Worm (Caenorhabditis elegans) whole organism, L1 larva: Measurements from ENCODE around the gene F26G1.11.
A peak's percentile ranks its signal among the peaks of the same experiment; 100 is the strongest.

ENCODE experiments used
- C16A3.4 ChIP-seq: fragments of 150-350 bp; optimal IDR thresholded peaks from 2 replicates; lab custom pipeline; 2014; ENCODE audit warnings: missing biosample characterization, missing genetic modification characterization
- C34B4.2 ChIP-seq: sonication (generic microtip); optimal IDR thresholded peaks from 2 replicates; lab custom pipeline; 2017; ENCODE audit warnings: mild to moderate bottlenecking, missing genetic modification characterization, missing compliant biosample characterization
- F16B12.6 ChIP-seq: fragments of 150-350 bp; optimal IDR thresholded peaks from 2 replicates; lab custom pipeline; 2014; ENCODE audit warnings: missing biosample characterization, missing genetic modification characterization
- blmp-1 ChIP-seq: fragments of 150-350 bp; optimal IDR thresholded peaks from 2 replicates; lab custom pipeline; 2014; ENCODE audit warnings: missing biosample characterization, missing genetic modification characterization
- ceh-8 ChIP-seq: fragments of 200-800 bp; sonication (Bioruptor generic); optimal IDR thresholded peaks from 2 replicates; lab custom pipeline; 2018; ENCODE audit warnings: mild to moderate bottlenecking, missing genetic modification characterization, moderate library complexity, missing compliant biosample characterization
- ceh-88 ChIP-seq: fragments of 200-800 bp; sonication (Bioruptor generic); IDR thresholded peaks from 2 replicates; pipeline ENCODE4 v1.3.6; 2022; ENCODE audit warnings: missing genetic modification characterization, missing compliant biosample characterization
- ces-1 ChIP-seq: fragments of 150-350 bp; optimal IDR thresholded peaks from 2 replicates; lab custom pipeline; 2014; ENCODE audit warnings: missing biosample characterization, missing genetic modification reagents, missing genetic modification characterization
- dpl-1 ChIP-seq, 3 experiments: fragments of 150-350 bp in 2 of 3; sonication (generic microtip) in 1 of 3; optimal IDR thresholded peaks; 2 replicates each; lab custom pipeline; 2014 to 2017; ENCODE audit warnings: missing biosample characterization in 3 of 3, missing genetic modification characterization in 3 of 3, missing genetic modification reagents in 3 of 3
- efl-1 ChIP-seq, 4 experiments: fragments of 150-350 bp; optimal IDR thresholded peaks in 3 of 4; peaks in 1 of 4; 1 replicate in 1 of 4; 2 replicates in 3 of 4; lab custom pipeline; 2014; ENCODE audit warnings: missing biosample characterization in 2 of 4, missing genetic modification characterization in 2 of 4, missing genetic modification reagents in 2 of 4
- efl-3 ChIP-seq: fragments of 200-800 bp; sonication (Bioruptor generic); optimal IDR thresholded peaks from 2 replicates; lab custom pipeline; 2018; ENCODE audit warnings: mild to moderate bottlenecking, missing genetic modification characterization, missing compliant biosample characterization
- egl-27 ChIP-seq, 2 experiments: fragments of 150-350 bp in 1 of 2; sonication (generic microtip); optimal IDR thresholded peaks; 3 replicates each; lab custom pipeline; 2017 to 2018; ENCODE audit warnings: missing biosample characterization in 2 of 2, missing genetic modification characterization in 2 of 2, missing genetic modification reagents in 2 of 2
- elt-3 ChIP-seq, 6 experiments: fragments of 150-350 bp in 1 of 6; sonication (generic microtip); optimal IDR thresholded peaks; 2 replicates each; lab custom pipeline; 2017 to 2018; ENCODE audit warnings: missing biosample characterization in 6 of 6, missing genetic modification characterization in 6 of 6, inconsistent platforms in 1 of 6
- fkh-4 ChIP-seq: sonication (generic microtip); optimal IDR thresholded peaks from 2 replicates; lab custom pipeline; 2016; ENCODE audit warnings: missing compliant biosample characterization, missing genetic modification characterization, borderline replicate concordance
- fkh-8 ChIP-seq: sonication (generic microtip); optimal IDR thresholded peaks from 2 replicates; lab custom pipeline; 2016; ENCODE audit warnings: mild to moderate bottlenecking, missing genetic modification characterization, missing compliant biosample characterization
- fos-1 ChIP-seq: fragments of 150-350 bp; optimal IDR thresholded peaks from 2 replicates; lab custom pipeline; 2014; ENCODE audit warnings: missing biosample characterization, missing genetic modification characterization
- grh-1 ChIP-seq: fragments of 200-800 bp; sonication (Bioruptor generic); IDR thresholded peaks from 2 replicates; pipeline ENCODE4 v1.3.6; 2022; ENCODE audit warnings: missing genetic modification reagents, missing genetic modification characterization, missing compliant biosample characterization
- isw-1 ChIP-seq: fragments of 200-800 bp; sonication (Bioruptor generic); IDR thresholded peaks from 2 replicates; pipeline ENCODE4 v1.3.6; 2022; ENCODE audit warnings: missing genetic modification characterization, missing compliant biosample characterization
- jun-1 ChIP-seq: fragments of 150-350 bp; optimal IDR thresholded peaks from 2 replicates; lab custom pipeline; 2014; ENCODE audit warnings: missing biosample characterization, missing genetic modification reagents, missing genetic modification characterization
- lin-13 ChIP-seq: fragments of 150-350 bp; optimal IDR thresholded peaks from 2 replicates; lab custom pipeline; 2014; ENCODE audit warnings: missing biosample characterization, missing genetic modification reagents, missing genetic modification characterization
- lin-14 ChIP-seq: fragments of 200-800 bp; sonication (Bioruptor generic); optimal IDR thresholded peaks from 2 replicates; lab custom pipeline; 2018; ENCODE audit warnings: mild to moderate bottlenecking, missing genetic modification characterization, moderate library complexity, missing compliant biosample characterization
- lin-15B ChIP-seq: fragments of 150-350 bp; sonication (generic microtip); optimal IDR thresholded peaks from 3 replicates; lab custom pipeline; 2014; ENCODE audit warnings: missing biosample characterization, missing genetic modification characterization
- lin-35 ChIP-seq, 2 experiments: fragments of 150-350 bp; optimal IDR thresholded peaks; 2 replicates each; lab custom pipeline; 2014; ENCODE audit warnings: missing biosample characterization in 2 of 2, missing genetic modification characterization in 2 of 2, missing genetic modification reagents in 2 of 2
- lin-39 ChIP-seq: fragments of 150-350 bp; optimal IDR thresholded peaks from 2 replicates; lab custom pipeline; 2014; ENCODE audit warnings: missing biosample characterization, missing genetic modification reagents, missing genetic modification characterization
- lir-3 ChIP-seq: sonication (generic microtip); optimal IDR thresholded peaks from 2 replicates; lab custom pipeline; 2016; ENCODE audit warnings: mild to moderate bottlenecking, missing genetic modification characterization, moderate library complexity, missing compliant biosample characterization; ENCODE audit not compliant: poor library complexity
- lsy-2 ChIP-seq, 2 experiments: fragments of 150-350 bp; optimal IDR thresholded peaks; 2 replicates each; lab custom pipeline; 2014; ENCODE audit warnings: missing biosample characterization in 2 of 2, missing genetic modification characterization in 2 of 2
- mab-9 ChIP-seq: fragments of 200-800 bp; sonication (Bioruptor generic); IDR thresholded peaks from 2 replicates; pipeline ENCODE4 v1.3.6; 2022; ENCODE audit warnings: missing genetic modification reagents, missing genetic modification characterization, missing compliant biosample characterization
- mdl-1 ChIP-seq, 2 experiments: fragments of 150-350 bp; optimal IDR thresholded peaks; 2 replicates each; lab custom pipeline; 2014 to 2017; ENCODE audit warnings: missing biosample characterization in 2 of 2, missing genetic modification characterization in 2 of 2, inconsistent platforms in 1 of 2
- nhr-19 ChIP-seq: fragments of 200-800 bp; sonication (Bioruptor generic); conservative IDR thresholded peaks from 2 replicates; pipeline ENCODE4 v1.3.6; 2022; ENCODE audit warnings: missing genetic modification characterization, missing compliant biosample characterization
- nhr-237 ChIP-seq: fragments of 150-350 bp; optimal IDR thresholded peaks from 2 replicates; lab custom pipeline; 2014; ENCODE audit warnings: missing biosample characterization, missing genetic modification characterization
- nhr-47 ChIP-seq: sonication (generic microtip); optimal IDR thresholded peaks from 2 replicates; lab custom pipeline; 2016; ENCODE audit warnings: mild to moderate bottlenecking, missing genetic modification characterization, moderate library complexity, missing compliant biosample characterization
- nhr-71 ChIP-seq: sonication (generic microtip); optimal IDR thresholded peaks from 2 replicates; lab custom pipeline; 2016; ENCODE audit warnings: mild to moderate bottlenecking, missing genetic modification characterization, moderate library complexity, missing compliant biosample characterization
- nhr-84 ChIP-seq: sonication (generic microtip); optimal IDR thresholded peaks from 2 replicates; lab custom pipeline; 2017; ENCODE audit warnings: missing biosample characterization, missing genetic modification characterization
- nhr-85 ChIP-seq: sonication (generic microtip); peaks from one replicate; lab custom pipeline; 2016; ENCODE audit warnings: missing genetic modification characterization, inconsistent platforms, missing compliant biosample characterization
- pax-3 ChIP-seq: fragments of 200-800 bp; sonication (Bioruptor generic); optimal IDR thresholded peaks from 2 replicates; lab custom pipeline; 2018; ENCODE audit warnings: mild to moderate bottlenecking, missing genetic modification characterization, moderate library complexity, missing compliant biosample characterization
- snpc-4 ChIP-seq: fragments of 150-350 bp; optimal IDR thresholded peaks from 2 replicates; lab custom pipeline; 2014; ENCODE audit warnings: missing biosample characterization, missing genetic modification characterization
- sptf-1 ChIP-seq: fragments of 150-350 bp; optimal IDR thresholded peaks from 2 replicates; lab custom pipeline; 2014; ENCODE audit warnings: missing biosample characterization, missing genetic modification characterization
- swsn-7 ChIP-seq: sonication (generic microtip); optimal IDR thresholded peaks from 2 replicates; lab custom pipeline; 2016; ENCODE audit warnings: missing genetic modification characterization, missing compliant biosample characterization
- tlp-1 ChIP-seq: fragments of 150-350 bp; optimal IDR thresholded peaks from 2 replicates; lab custom pipeline; 2014; ENCODE audit warnings: missing biosample characterization, missing genetic modification characterization
- unc-62 ChIP-seq: fragments of 150-350 bp; optimal IDR thresholded peaks from 2 replicates; lab custom pipeline; 2014; ENCODE audit warnings: missing biosample characterization, missing genetic modification reagents, missing genetic modification characterization
- ztf-11 ChIP-seq, 2 experiments: sonication (generic microtip); optimal IDR thresholded peaks; 2 replicates each; lab custom pipeline; 2016 to 2017; ENCODE audit warnings: missing genetic modification characterization in 2 of 2, missing biosample characterization in 1 of 2, missing compliant biosample characterization in 1 of 2

F26G1.11 gene

DNA sequence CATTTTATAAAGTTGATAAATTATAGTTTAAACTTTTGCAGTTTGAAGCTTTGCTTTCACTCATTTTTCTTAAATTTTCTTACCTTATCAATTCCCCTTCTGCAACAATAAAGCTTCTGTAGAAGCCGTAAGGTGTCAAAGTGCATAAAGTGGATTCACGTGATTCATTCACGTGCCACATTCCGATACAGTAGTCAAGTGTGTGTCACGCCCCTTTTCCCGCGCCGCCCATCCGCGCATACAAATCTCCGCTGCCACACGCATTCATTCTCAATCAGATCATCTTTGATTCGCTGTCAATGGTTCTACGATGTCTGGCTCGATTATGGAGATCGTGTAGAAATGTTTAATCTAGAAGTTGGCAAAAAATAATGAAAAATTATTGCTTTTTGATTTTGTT is 29.9 kb upstream of the F26G1.11 start (continued):
- TF ChIP-seq lin-35 (GFP tag; optimal IDR thresholded peaks at IDR 0.05; lab: Kevin White, UChicago) (peak in 1 of 2 experiments; percentile 8), swsn-7 (no peak), F16B12.6 (tag; lab: Kevin White, UChicago) (no peak), sptf-1 (tag; lab: Kevin White, UChicago) (no peak), ztf-11 (tag; optimal IDR thresholded peaks at IDR 0.05; lab: Kevin White, UChicago) (no peak), lsy-2 (tag; optimal IDR thresholded peaks at IDR 0.05; lab: Kevin White, UChicago) (no peak), mdl-1 (tag; optimal IDR thresholded peaks at IDR 0.05; lab: Kevin White, UChicago) (peak in 1 of 2 experiments; percentile 44), ceh-8 (no peak), jun-1 (tag; lab: Kevin White, UChicago) (no peak), efl-1 (optimal IDR thresholded peaks at IDR 0.05; lab: Kevin White, UChicago) (no peak), efl-1 (GFP tag; optimal IDR thresholded peaks at IDR 0.05 in 1 of 2; lab: Kevin White, UChicago) (no peak), nhr-85 (tag; lab: Kevin White, UChicago) (peak; percentile 84), lir-3 (tag; lab: Kevin White, UChicago) (no peak), unc-62 (GFP tag; lab: Kevin White, UChicago) (no peak), ces-1 (GFP tag; lab: Kevin White, UChicago) (no peak), tlp-1 (tag; lab: Kevin White, UChicago) (no peak), isw-1 (GFP tag; lab: Robert Waterston, UW) (no peak), nhr-71 (tag; lab: Kevin White, UChicago) (peak; percentile 37), C16A3.4 (tag; lab: Kevin White, UChicago) (no peak), pax-3 (tag; lab: Kevin White, UChicago) (no peak), nhr-19 (peak; percentile 40), mab-9 (no peak), lin-15B (tag; lab: Kevin White, UChicago) (no peak), fkh-4 (no peak), ceh-88 (GFP tag; lab: Robert Waterston, UW) (no peak), efl-3 (GFP tag; lab: Kevin White, UChicago) (no peak), egl-27 (tag; optimal IDR thresholded peaks at IDR 0.05; lab: Kevin White, UChicago) (no peak), nhr-47 (tag; lab: Kevin White, UChicago) (peak; percentile 30), blmp-1 (tag; lab: Kevin White, UChicago) (peak; percentile 32), snpc-4 (tag; lab: Kevin White, UChicago) (no peak), C34B4.2 (tag; lab: Kevin White, UChicago) (no peak), fkh-8 (no peak), nhr-237 (tag; lab: Kevin White, UChicago) (no peak), lin-39 (tag; lab: Kevin White, UChicago) (no peak), nhr-84 (tag; lab: Kevin White, UChicago) (no peak), fos-1 (no peak)

DNA sequence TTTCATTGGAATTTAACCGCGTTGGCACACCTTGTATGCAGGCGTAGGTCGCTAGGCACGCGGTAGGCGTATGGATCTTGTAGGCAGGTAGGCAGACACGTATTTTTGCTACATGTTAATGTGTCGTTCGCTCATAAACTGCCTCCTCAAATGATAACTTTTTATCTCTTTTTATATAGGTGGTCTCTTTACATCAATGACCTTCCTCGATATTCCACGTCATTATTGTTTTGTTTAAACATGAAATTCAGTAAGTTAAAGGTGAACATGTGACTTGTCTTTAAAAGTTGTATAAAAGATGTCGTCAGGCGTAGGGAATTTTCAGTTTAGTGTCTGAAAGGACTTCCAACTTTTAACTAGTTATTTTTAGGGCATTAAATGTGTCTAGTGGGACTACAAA is 29.2 kb upstream of the F26G1.11 start:
- TF ChIP-seq efl-1 (optimal IDR thresholded peaks at IDR 0.05; lab: Kevin White, UChicago) (no peak), efl-1 (GFP tag; optimal IDR thresholded peaks at IDR 0.05 in 1 of 2; lab: Kevin White, UChicago) (peak in 1 of 2 experiments; percentile 55), swsn-7 (no peak), nhr-71 (tag; lab: Kevin White, UChicago) (peak; percentile 21), grh-1 (GFP tag; lab: Robert Waterston, UW) (no peak), lin-13 (no peak), nhr-84 (tag; lab: Kevin White, UChicago) (no peak), elt-3 (tag; optimal IDR thresholded peaks at IDR 0.05; lab: Kevin White, UChicago) (peak in 1 of 6 experiments; percentile 51), fkh-4 (no peak), dpl-1 (GFP tag; optimal IDR thresholded peaks at IDR 0.05; lab: Kevin White, UChicago) (no peak), ceh-88 (GFP tag; lab: Robert Waterston, UW) (no peak), lin-39 (tag; lab: Kevin White, UChicago) (no peak), mdl-1 (tag; optimal IDR thresholded peaks at IDR 0.05; lab: Kevin White, UChicago) (no peak), lin-14 (GFP tag; lab: Kevin White, UChicago) (peak; percentile 8), nhr-85 (tag; lab: Kevin White, UChicago) (peak; percentile 71)
